Worm (Caenorhabditis elegans) whole organism, L2 larva: ENCODE data around the gene pigq-1.

Experiments used
- ama-1 ChIP-seq: fragments of 150-350 bp; optimal IDR thresholded peaks from 2 replicates; lab custom pipeline; 2018; ENCODE audit warnings: inconsistent platforms
- ceh-82 ChIP-seq: fragments of 150-350 bp; optimal IDR thresholded peaks from 2 replicates; lab custom pipeline; 2014; ENCODE audit warnings: missing biosample characterization, missing genetic modification characterization
- lsy-2 ChIP-seq, 2 experiments: fragments of 150-350 bp in 1 of 2; sonication (generic microtip) in 1 of 2; optimal IDR thresholded peaks; 2 replicates each; lab custom pipeline; 2014 to 2017; ENCODE audit warnings: missing biosample characterization in 2 of 2, missing genetic modification characterization in 2 of 2
- mdl-1 ChIP-seq, 2 experiments: fragments of 150-350 bp in 1 of 2; sonication (generic microtip) in 1 of 2; optimal IDR thresholded peaks; 2 replicates each; lab custom pipeline; 2017; ENCODE audit warnings: missing biosample characterization in 2 of 2, missing genetic modification characterization in 2 of 2
- nhr-10 ChIP-seq: sonication (generic microtip); optimal IDR thresholded peaks from 2 replicates; lab custom pipeline; 2017; ENCODE audit warnings: missing biosample characterization, missing genetic modification characterization
- nhr-6 ChIP-seq: fragments of 150-350 bp; optimal IDR thresholded peaks from 2 replicates; lab custom pipeline; 2014; ENCODE audit warnings: missing biosample characterization, missing genetic modification characterization
- nhr-77 ChIP-seq: fragments of 150-350 bp; optimal IDR thresholded peaks from 2 replicates; lab custom pipeline; 2014; ENCODE audit warnings: missing biosample characterization, missing genetic modification characterization
- skn-1 ChIP-seq: sonication (generic microtip); optimal IDR thresholded peaks from 2 replicates; lab custom pipeline; 2017; ENCODE audit warnings: missing biosample characterization, missing genetic modification characterization

DNA sequence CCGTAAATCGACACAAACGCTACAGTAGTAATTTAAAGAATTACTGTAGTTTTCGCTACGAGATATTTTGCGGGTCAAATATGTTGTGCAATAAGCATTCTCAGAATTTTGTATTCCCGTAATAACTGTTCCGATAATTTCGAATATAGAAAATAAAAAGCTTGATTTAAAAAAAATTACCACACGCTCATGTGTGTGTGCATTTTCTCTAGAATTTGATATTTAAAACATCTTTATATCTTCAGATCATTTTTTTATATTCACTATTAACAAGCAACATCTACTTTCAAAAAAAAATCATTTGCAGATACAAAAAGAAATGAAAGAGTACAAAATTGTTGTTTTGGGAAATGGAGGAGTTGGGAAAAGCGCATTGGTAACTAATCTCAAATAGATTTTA lies 29.9 kb upstream of the pigq-1 start, which contains the start of gene rap-3:
- no peak for TF ChIP-seq skn-1 (tag; lab: Kevin White, UChicago)
- TF ChIP-seq mdl-1 (tag; optimal IDR thresholded peaks at IDR 0.05; lab: Kevin White, UChicago): no peak
- TF ChIP-seq nhr-10: no peak
- TF ChIP-seq ama-1: no peak
- no peak for TF ChIP-seq ceh-82 (tag; lab: Kevin White, UChicago)
- no peak for TF ChIP-seq nhr-77 (tag; lab: Kevin White, UChicago)
- no peak for TF ChIP-seq nhr-6
- no peak for TF ChIP-seq lsy-2 (tag; optimal IDR thresholded peaks at IDR 0.05; lab: Kevin White, UChicago)
